Worm (Caenorhabditis elegans): Measurements from ENCODE around the gene F49E2.2.

- TF ChIP-seq nhr-76 (tag; optimal IDR thresholded peaks at IDR 0.05) (no peak), unc-62 (GFP tag; optimal IDR thresholded peaks at IDR 0.05) (no peak), fkh-2 (tag; optimal IDR thresholded peaks at IDR 0.05) (no peak), mdl-1 (tag; optimal IDR thresholded peaks at IDR 0.05) (no peak), pha-4 (tag; optimal IDR thresholded peaks at IDR 0.05) (no peak), ztf-4 (tag; optimal IDR thresholded peaks at IDR 0.05) (no peak), ZK546.5 (tag; optimal IDR thresholded peaks at IDR 0.05) (no peak), nhr-237 (tag; optimal IDR thresholded peaks at IDR 0.05) (no peak), aly-2 (tag; optimal IDR thresholded peaks at IDR 0.05) (no peak), ama-1 (optimal IDR thresholded peaks at IDR 0.05) (no peak), lin-15B (tag; optimal IDR thresholded peaks at IDR 0.05) (no peak), ztf-11 (tag; optimal IDR thresholded peaks at IDR 0.05) (no peak)
Observed at ce11 chrX:9603180-9603579, 36.7 kb downstream of the F49E2.2 start.

Measured in whole organism, L3 larva.